Worm (Caenorhabditis elegans): Measurements from ENCODE around the gene H06H21.37.

ce11 chrIV:4758659-4759058 is 51.1 kb downstream of the H06H21.37 start, which contains the start of gene Y17G9B.8:
- TF ChIP-seq klf-2 (GFP tag; conservative IDR thresholded peaks at IDR 0.05): no peak
- no peak for TF ChIP-seq med-1 (GFP tag; optimal IDR thresholded peaks at IDR 0.05; ENCODE audit: insufficient read depth)
- TF ChIP-seq ref-1 (GFP tag; conservative IDR thresholded peaks at IDR 0.05): no peak
- no peak for TF ChIP-seq cog-1 (tag; optimal IDR thresholded peaks at IDR 0.05)
- TF ChIP-seq ztf-23 (GFP tag; IDR thresholded peaks at IDR 0.05): no peak
- TF ChIP-seq flt-1 (GFP tag; IDR thresholded peaks at IDR 0.05): no peak
- TF ChIP-seq ztf-29 (GFP tag; IDR thresholded peaks at IDR 0.05): no peak
- no peak for TF ChIP-seq tab-1 (GFP tag; IDR thresholded peaks at IDR 0.05)
